Worm (Caenorhabditis elegans): Measurements from ENCODE around the gene C34E10.10.

DNA sequence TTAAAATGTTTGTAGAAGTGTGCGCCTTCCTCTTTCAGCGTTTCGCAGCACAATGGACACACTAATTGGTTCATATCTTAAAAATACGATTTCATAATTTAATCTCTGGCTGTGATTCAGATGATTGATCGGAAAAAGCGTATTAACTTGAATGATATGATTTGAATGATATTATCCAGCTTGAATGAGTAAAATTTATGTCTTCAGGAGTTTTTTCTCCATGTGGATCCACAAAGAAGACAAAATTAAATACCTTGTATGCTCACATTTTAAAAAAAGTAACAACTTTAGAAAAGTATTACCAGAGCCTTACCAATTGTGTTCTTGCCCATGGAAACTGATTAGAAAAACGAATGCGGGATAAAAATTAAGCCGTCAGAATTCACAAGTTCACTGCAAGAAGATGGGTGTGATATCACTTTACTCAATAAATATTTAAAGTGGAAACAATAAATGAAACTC, 45.7 kb upstream of the C34E10.10 start, which contains the start of gene ztf-8:
- TF ChIP-seq spr-3 (GFP tag; optimal IDR thresholded peaks at IDR 0.05) (peak; percentile 10), ZK546.5 (tag; optimal IDR thresholded peaks at IDR 0.05) (no peak), daf-12 (tag; optimal IDR thresholded peaks at IDR 0.05) (no peak), sdz-12 (GFP tag; optimal IDR thresholded peaks at IDR 0.05) (no peak), unc-62 (GFP tag; optimal IDR thresholded peaks at IDR 0.05 in 1 of 2) (no peak), unc-62 (tag; optimal IDR thresholded peaks at IDR 0.05) (no peak), T20F7.1 (GFP tag; optimal IDR thresholded peaks at IDR 0.05) (peak; percentile 3)

Data from whole organism, L4 larva.